Worm (Caenorhabditis elegans) whole organism, L2 larva: ENCODE measurements around the gene T21C12.8.
A peak's percentile ranks its signal among the peaks of the same experiment; 100 is the strongest.

ENCODE experiments used
- C34F6.9 ChIP-seq: fragments of 150-350 bp; optimal IDR thresholded peaks from 2 replicates; lab custom pipeline; 2014; ENCODE audit warnings: missing biosample characterization, missing genetic modification characterization
- F13H6.1 ChIP-seq: sonication (generic microtip); optimal IDR thresholded peaks from 2 replicates; lab custom pipeline; 2016; ENCODE audit warnings: missing genetic modification characterization, missing compliant biosample characterization
- R02D3.7 ChIP-seq: fragments of 150-350 bp; optimal IDR thresholded peaks from 2 replicates; lab custom pipeline; 2014; ENCODE audit warnings: missing biosample characterization, missing genetic modification characterization
- Y55F3AM.14 ChIP-seq: fragments of 200-800 bp; sonication (Bioruptor generic); optimal IDR thresholded peaks from 2 replicates; lab custom pipeline; 2018; ENCODE audit warnings: mild to moderate bottlenecking, missing genetic modification characterization, missing compliant biosample characterization
- ZK546.5 ChIP-seq: sonication (generic microtip); optimal IDR thresholded peaks from 2 replicates; lab custom pipeline; 2017; ENCODE audit warnings: missing biosample characterization, missing genetic modification characterization
- alr-1 ChIP-seq: fragments of 150-350 bp; optimal IDR thresholded peaks from 2 replicates; lab custom pipeline; 2014; ENCODE audit warnings: missing biosample characterization, missing genetic modification characterization
- aly-2 ChIP-seq: fragments of 150-350 bp; optimal IDR thresholded peaks from 2 replicates; lab custom pipeline; 2014; ENCODE audit warnings: missing biosample characterization, missing genetic modification characterization
- ama-1 ChIP-seq: fragments of 150-350 bp; optimal IDR thresholded peaks from 2 replicates; lab custom pipeline; 2018; ENCODE audit warnings: inconsistent platforms
- blmp-1 ChIP-seq: sonication (generic microtip); optimal IDR thresholded peaks from 2 replicates; lab custom pipeline; 2017; ENCODE audit warnings: missing genetic modification characterization, mild to moderate bottlenecking, missing compliant biosample characterization, antibody characterized with exemption, moderate library complexity; ENCODE audit not compliant: insufficient read depth
- ceh-16 ChIP-seq: fragments of 150-350 bp; optimal IDR thresholded peaks from 2 replicates; lab custom pipeline; 2014; ENCODE audit warnings: missing biosample characterization, missing genetic modification characterization
- crh-2 ChIP-seq: sonication (generic microtip); optimal IDR thresholded peaks from 2 replicates; lab custom pipeline; 2017; ENCODE audit warnings: missing biosample characterization, missing genetic modification characterization
- dmd-4 ChIP-seq: sonication (generic microtip); optimal IDR thresholded peaks from 2 replicates; lab custom pipeline; 2017; ENCODE audit warnings: missing biosample characterization, missing genetic modification characterization
- egl-27 ChIP-seq: sonication (generic microtip); optimal IDR thresholded peaks from 3 replicates; lab custom pipeline; 2017; ENCODE audit warnings: missing biosample characterization, missing genetic modification reagents, missing genetic modification characterization
- elt-1 ChIP-seq: fragments of 150-350 bp; optimal IDR thresholded peaks from 2 replicates; lab custom pipeline; 2014; ENCODE audit warnings: missing biosample characterization, missing genetic modification characterization
- fos-1 ChIP-seq: fragments of 150-350 bp; optimal IDR thresholded peaks from 2 replicates; lab custom pipeline; 2014; ENCODE audit warnings: missing biosample characterization, missing genetic modification characterization
- gmeb-1 ChIP-seq: fragments of 150-350 bp; optimal IDR thresholded peaks from 2 replicates; lab custom pipeline; 2014; ENCODE audit warnings: missing biosample characterization, missing genetic modification characterization
- lin-11 ChIP-seq: fragments of 150-350 bp; sonication (generic microtip); optimal IDR thresholded peaks from 2 replicates; lab custom pipeline; 2014; ENCODE audit warnings: missing biosample characterization, missing genetic modification characterization, inconsistent platforms, mixed read lengths
- lin-13 ChIP-seq: fragments of 150-350 bp; optimal IDR thresholded peaks from 2 replicates; lab custom pipeline; 2014; ENCODE audit warnings: missing biosample characterization, missing genetic modification reagents, missing genetic modification characterization
- lin-39 ChIP-seq: fragments of 150-350 bp; optimal IDR thresholded peaks from 2 replicates; lab custom pipeline; 2014; ENCODE audit warnings: missing biosample characterization, missing genetic modification reagents, missing genetic modification characterization
- lsy-2 ChIP-seq, 2 experiments: fragments of 150-350 bp in 1 of 2; sonication (generic microtip) in 1 of 2; optimal IDR thresholded peaks; 2 replicates each; lab custom pipeline; 2014 to 2017; ENCODE audit warnings: missing biosample characterization in 2 of 2, missing genetic modification characterization in 2 of 2
- mbf-1 ChIP-seq: sonication (generic microtip); optimal IDR thresholded peaks from 2 replicates; lab custom pipeline; 2017; ENCODE audit warnings: missing biosample characterization, missing genetic modification characterization
- nhr-10 ChIP-seq: sonication (generic microtip); optimal IDR thresholded peaks from 2 replicates; lab custom pipeline; 2017; ENCODE audit warnings: missing biosample characterization, missing genetic modification characterization
- nhr-12 ChIP-seq: fragments of 150-350 bp; optimal IDR thresholded peaks from 2 replicates; lab custom pipeline; 2014; ENCODE audit warnings: missing biosample characterization, missing genetic modification characterization
- nhr-129 ChIP-seq: fragments of 150-350 bp; optimal IDR thresholded peaks from 2 replicates; lab custom pipeline; 2014; ENCODE audit warnings: missing biosample characterization, missing genetic modification characterization
- nhr-21 ChIP-seq: fragments of 150-350 bp; optimal IDR thresholded peaks from 2 replicates; lab custom pipeline; 2014; ENCODE audit warnings: missing biosample characterization, missing genetic modification characterization
- nhr-237 ChIP-seq: fragments of 150-350 bp; optimal IDR thresholded peaks from 2 replicates; lab custom pipeline; 2014; ENCODE audit warnings: missing biosample characterization, missing genetic modification characterization
- nhr-25 ChIP-seq: fragments of 150-350 bp; sonication (generic microtip); optimal IDR thresholded peaks from 3 replicates; lab custom pipeline; 2014; ENCODE audit warnings: missing biosample characterization, missing genetic modification characterization
- nhr-6 ChIP-seq: fragments of 150-350 bp; optimal IDR thresholded peaks from 2 replicates; lab custom pipeline; 2014; ENCODE audit warnings: missing biosample characterization, missing genetic modification characterization
- nhr-77 ChIP-seq: fragments of 150-350 bp; optimal IDR thresholded peaks from 2 replicates; lab custom pipeline; 2014; ENCODE audit warnings: missing biosample characterization, missing genetic modification characterization
- peb-1 ChIP-seq: fragments of 150-350 bp; optimal IDR thresholded peaks from 2 replicates; lab custom pipeline; 2014; ENCODE audit warnings: missing biosample characterization, missing genetic modification characterization
- sem-4 ChIP-seq: fragments of 150-350 bp; optimal IDR thresholded peaks from 2 replicates; lab custom pipeline; 2014; ENCODE audit warnings: missing biosample characterization, missing genetic modification reagents, missing genetic modification characterization
- skn-1 ChIP-seq: sonication (generic microtip); optimal IDR thresholded peaks from 2 replicates; lab custom pipeline; 2017; ENCODE audit warnings: missing biosample characterization, missing genetic modification characterization
- sma-3 ChIP-seq: sonication (generic microtip); optimal IDR thresholded peaks from 2 replicates; lab custom pipeline; 2016; ENCODE audit warnings: missing genetic modification reagents, missing genetic modification characterization, missing compliant biosample characterization
- sma-9 ChIP-seq, 2 experiments: fragments of 150-350 bp in 1 of 2; sonication (generic microtip) in 1 of 2; optimal IDR thresholded peaks; 2 replicates each; lab custom pipeline; 2014 to 2016; ENCODE audit warnings: missing genetic modification characterization in 2 of 2, mild to moderate bottlenecking in 1 of 2, missing biosample characterization in 1 of 2, missing compliant biosample characterization in 1 of 2, missing genetic modification reagents in 1 of 2, moderate library complexity in 1 of 2
- snpc-4 ChIP-seq: fragments of 150-350 bp; optimal IDR thresholded peaks from 2 replicates; lab custom pipeline; 2014; ENCODE audit warnings: missing biosample characterization, missing genetic modification characterization
- unc-39 ChIP-seq: fragments of 150-350 bp; optimal IDR thresholded peaks from 2 replicates; lab custom pipeline; 2014; ENCODE audit warnings: missing biosample characterization, missing genetic modification characterization
- unc-55 ChIP-seq: fragments of 150-350 bp; sonication (generic microtip); optimal IDR thresholded peaks from 3 replicates; lab custom pipeline; 2014; ENCODE audit warnings: missing biosample characterization, missing genetic modification reagents, missing genetic modification characterization
- unc-62 ChIP-seq: fragments of 150-350 bp; optimal IDR thresholded peaks from 2 replicates; lab custom pipeline; 2014; ENCODE audit warnings: missing biosample characterization, missing genetic modification reagents, missing genetic modification characterization
- ztf-11 ChIP-seq: sonication (generic microtip); optimal IDR thresholded peaks from 2 replicates; lab custom pipeline; 2017; ENCODE audit warnings: missing biosample characterization, missing genetic modification characterization
- ztf-4 ChIP-seq: fragments of 150-350 bp; optimal IDR thresholded peaks from 2 replicates; lab custom pipeline; 2014; ENCODE audit warnings: missing biosample characterization, missing genetic modification characterization

The T21C12.8 gene

ce11 chrIII:10534191-10534590, 18.6 kb downstream of the T21C12.8 start (continued):
- peak; percentile 58 for TF ChIP-seq nhr-25 (tag; lab: Kevin White, UChicago)
- TF ChIP-seq R02D3.7: no peak
- TF ChIP-seq peb-1 (tag; lab: Kevin White, UChicago): no peak
- TF ChIP-seq elt-1 (tag; lab: Kevin White, UChicago): no peak

- TF ChIP-seq gmeb-1 (peak; percentile 57), nhr-12 (no peak), unc-39 (tag; lab: Kevin White, UChicago) (no peak), nhr-21 (peak; percentile 67), nhr-77 (tag; lab: Kevin White, UChicago) (no peak), lin-13 (no peak), egl-27 (tag; lab: Kevin White, UChicago) (no peak), ztf-4 (no peak), sma-3 (GFP tag; lab: Kevin White, UChicago) (peak; percentile 55), elt-1 (tag; lab: Kevin White, UChicago) (no peak), nhr-10 (no peak), aly-2 (no peak), lin-11 (tag; lab: Kevin White, UChicago) (no peak), sma-9 (GFP tag; optimal IDR thresholded peaks at IDR 0.05; lab: Kevin White, UChicago) (peak; percentile 67), sma-9 (tag; optimal IDR thresholded peaks at IDR 0.05; lab: Kevin White, UChicago) (no peak), nhr-129 (peak; percentile 75), fos-1 (tag; lab: Kevin White, UChicago) (peak; percentile 96), ZK546.5 (tag; lab: Kevin White, UChicago) (no peak), nhr-25 (tag; lab: Kevin White, UChicago) (peak; percentile 27), mbf-1 (no peak), F13H6.1 (tag; lab: Kevin White, UChicago) (peak; percentile 19), alr-1 (tag; lab: Kevin White, UChicago) (no peak), lin-39 (tag; lab: Kevin White, UChicago) (no peak), unc-62 (GFP tag; lab: Kevin White, UChicago) (no peak), sem-4 (tag; lab: Kevin White, UChicago) (no peak), ama-1 (lab: Kevin White, UChicago) (no peak), Y55F3AM.14 (GFP tag; lab: Kevin White, UChicago) (no peak), dmd-4 (no peak), nhr-6 (tag; lab: Kevin White, UChicago) (no peak), crh-2 (tag; lab: Kevin White, UChicago) (peak; percentile 86), unc-55 (GFP tag; lab: Kevin White, UChicago) (no peak), blmp-1 (tag; lab: Kevin White, UChicago) (peak; percentile 6), ztf-11 (tag; lab: Kevin White, UChicago) (no peak), ceh-16 (tag; lab: Kevin White, UChicago) (no peak), C34F6.9 (no peak), peb-1 (tag; lab: Kevin White, UChicago) (no peak), skn-1 (tag; lab: Kevin White, UChicago) (no peak), snpc-4 (tag; lab: Kevin White, UChicago) (no peak), nhr-237 (no peak)
These were observed 19.5 kb downstream of the T21C12.8 start for ce11 chrIII:10533310-10533709.

ce11 chrIII:10527446-10527845, 25.4 kb downstream of the T21C12.8 start:
- TF ChIP-seq unc-55 (GFP tag; lab: Kevin White, UChicago) (no peak), sma-9 (GFP tag; optimal IDR thresholded peaks at IDR 0.05; lab: Kevin White, UChicago) (no peak), sma-9 (tag; optimal IDR thresholded peaks at IDR 0.05; lab: Kevin White, UChicago) (no peak), ztf-11 (tag; lab: Kevin White, UChicago) (no peak), crh-2 (tag; lab: Kevin White, UChicago) (no peak), elt-1 (tag; lab: Kevin White, UChicago) (no peak)

- no peak for TF ChIP-seq crh-2 (tag; lab: Kevin White, UChicago)
- peak in 1 of 2 experiments; percentile 45 for TF ChIP-seq lsy-2 (tag; optimal IDR thresholded peaks at IDR 0.05; lab: Kevin White, UChicago)
- TF ChIP-seq nhr-129: peak; percentile 72
- TF ChIP-seq F13H6.1 (tag; lab: Kevin White, UChicago): peak; percentile 31
- TF ChIP-seq ztf-4: peak; percentile 30
These were observed 26.9 kb downstream of the T21C12.8 start for ce11 chrIII:10525927-10526326.
